Worm (Caenorhabditis elegans) whole organism, mixed stage, embryonic: Measurements from ENCODE around the gene F07B10.7.

Experiments
- M03D4.4 ChIP-seq: sonication (generic microtip); optimal IDR thresholded peaks from 2 replicates; lab custom pipeline; 2017; ENCODE audit warnings: mild to moderate bottlenecking, missing genetic modification characterization, missing compliant biosample characterization
- bed-3 ChIP-seq: fragments of 200-800 bp; sonication (Bioruptor generic); optimal IDR thresholded peaks from 3 replicates; lab custom pipeline; 2018; ENCODE audit warnings: mild to moderate bottlenecking, missing genetic modification characterization, moderate library complexity, missing compliant biosample characterization
- blmp-1 ChIP-seq: fragments of 150-350 bp; optimal IDR thresholded peaks from 2 replicates; lab custom pipeline; 2014; ENCODE audit warnings: missing biosample characterization, missing genetic modification characterization
- ceh-39 ChIP-seq: fragments of 150-350 bp; optimal IDR thresholded peaks from 2 replicates; lab custom pipeline; 2014; ENCODE audit warnings: missing biosample characterization, missing genetic modification characterization
- ceh-43 ChIP-seq: fragments of 200-800 bp; sonication (Bioruptor generic); optimal IDR thresholded peaks from 2 replicates; lab custom pipeline; 2018; ENCODE audit warnings: mild to moderate bottlenecking, missing genetic modification characterization, moderate library complexity, missing compliant biosample characterization
- ceh-83 ChIP-seq: fragments of 200-800 bp; sonication (Bioruptor generic); optimal IDR thresholded peaks from 2 replicates; lab custom pipeline; 2018; ENCODE audit warnings: mild to moderate bottlenecking, missing genetic modification characterization, missing compliant biosample characterization
- ces-1 ChIP-seq: fragments of 150-350 bp; optimal IDR thresholded peaks from 2 replicates; lab custom pipeline; 2014; ENCODE audit warnings: missing biosample characterization, missing genetic modification reagents, missing genetic modification characterization
- cnd-1 ChIP-seq: fragments of 200-800 bp; sonication (Bioruptor generic); optimal IDR thresholded peaks from 2 replicates; lab custom pipeline; 2018; ENCODE audit warnings: mild to moderate bottlenecking, missing genetic modification characterization, missing compliant biosample characterization
- drap-1 ChIP-seq: fragments of 200-800 bp; sonication (Bioruptor generic); optimal IDR thresholded peaks from 3 replicates; lab custom pipeline; 2018; ENCODE audit warnings: mild to moderate bottlenecking, missing genetic modification characterization, missing compliant biosample characterization
- elt-1 ChIP-seq: sonication (generic microtip); optimal IDR thresholded peaks from 2 replicates; lab custom pipeline; 2017; ENCODE audit warnings: missing genetic modification characterization, mild to moderate bottlenecking, missing compliant biosample characterization, antibody characterized with exemption, moderate library complexity, borderline replicate concordance; ENCODE audit not compliant: insufficient read depth
- elt-3 ChIP-seq: fragments of 150-350 bp; optimal IDR thresholded peaks from 2 replicates; lab custom pipeline; 2014; ENCODE audit warnings: missing biosample characterization, missing genetic modification characterization
- flh-1 ChIP-seq: fragments of 200-800 bp; sonication (Bioruptor generic); optimal IDR thresholded peaks from 2 replicates; lab custom pipeline; 2018; ENCODE audit warnings: mild to moderate bottlenecking, missing genetic modification characterization, moderate library complexity, missing compliant biosample characterization
- ham-2 ChIP-seq: fragments of 200-800 bp; sonication (Bioruptor generic); optimal IDR thresholded peaks from 2 replicates; lab custom pipeline; 2018; ENCODE audit warnings: mild to moderate bottlenecking, missing genetic modification characterization, missing compliant biosample characterization
- hlh-1 ChIP-seq: fragments of 150-350 bp; optimal IDR thresholded peaks from 2 replicates; lab custom pipeline; 2014; ENCODE audit warnings: missing biosample characterization, missing genetic modification reagents, missing genetic modification characterization
- lin-13 ChIP-seq: fragments of 150-350 bp; optimal IDR thresholded peaks from 2 replicates; lab custom pipeline; 2014; ENCODE audit warnings: missing biosample characterization, missing genetic modification characterization
- lin-32 ChIP-seq: fragments of 200-800 bp; sonication (Bioruptor generic); optimal IDR thresholded peaks from 2 replicates; lab custom pipeline; 2018; ENCODE audit warnings: mild to moderate bottlenecking, missing genetic modification characterization, missing compliant biosample characterization
- lsy-2 ChIP-seq: fragments of 150-350 bp; optimal IDR thresholded peaks from 2 replicates; lab custom pipeline; 2014; ENCODE audit warnings: missing biosample characterization, missing genetic modification characterization
- mab-5 ChIP-seq: fragments of 150-350 bp; optimal IDR thresholded peaks from 2 replicates; lab custom pipeline; 2014; ENCODE audit warnings: missing biosample characterization, missing genetic modification characterization
- mep-1 ChIP-seq: fragments of 150-350 bp; optimal IDR thresholded peaks from 2 replicates; lab custom pipeline; 2017; ENCODE audit warnings: missing biosample characterization, missing genetic modification reagents, missing genetic modification characterization, inconsistent platforms
- mls-2 ChIP-seq: sonication (generic microtip); optimal IDR thresholded peaks from 2 replicates; lab custom pipeline; 2016; ENCODE audit warnings: mild to moderate bottlenecking, missing genetic modification characterization, moderate library complexity, missing compliant biosample characterization
- nhr-12 ChIP-seq: fragments of 150-350 bp; optimal IDR thresholded peaks from 2 replicates; lab custom pipeline; 2014; ENCODE audit warnings: missing biosample characterization, missing genetic modification characterization
- nhr-2 ChIP-seq: fragments of 150-350 bp; optimal IDR thresholded peaks from 2 replicates; lab custom pipeline; 2014; ENCODE audit warnings: missing biosample characterization, missing genetic modification characterization
- nhr-237 ChIP-seq: fragments of 150-350 bp; optimal IDR thresholded peaks from 2 replicates; lab custom pipeline; 2014; ENCODE audit warnings: missing biosample characterization, missing genetic modification characterization
- nhr-28 ChIP-seq: fragments of 150-350 bp; optimal IDR thresholded peaks from 2 replicates; lab custom pipeline; 2014; ENCODE audit warnings: missing biosample characterization, missing genetic modification characterization
- nhr-76 ChIP-seq: sonication (generic microtip); optimal IDR thresholded peaks from 2 replicates; lab custom pipeline; 2017; ENCODE audit warnings: missing biosample characterization, missing genetic modification characterization
- pha-4 ChIP-seq: fragments of 150-350 bp; optimal IDR thresholded peaks from 2 replicates; lab custom pipeline; 2018; ENCODE audit warnings: missing biosample characterization, missing genetic modification reagents, missing genetic modification characterization
- sem-2 ChIP-seq: fragments of 200-800 bp; sonication (Bioruptor generic); optimal IDR thresholded peaks from 2 replicates; lab custom pipeline; 2018; ENCODE audit warnings: mild to moderate bottlenecking, missing genetic modification characterization, missing compliant biosample characterization
- snpc-4 ChIP-seq: fragments of 150-350 bp; optimal IDR thresholded peaks from 2 replicates; lab custom pipeline; 2014; ENCODE audit warnings: missing biosample characterization, missing genetic modification characterization
- sptf-1 ChIP-seq: sonication (generic microtip); optimal IDR thresholded peaks from 2 replicates; lab custom pipeline; 2017; ENCODE audit warnings: mild to moderate bottlenecking, missing genetic modification characterization, moderate library complexity, missing compliant biosample characterization
- tbx-8 ChIP-seq: fragments of 200-800 bp; sonication (Bioruptor generic); optimal IDR thresholded peaks from 2 replicates; lab custom pipeline; 2018; ENCODE audit warnings: mild to moderate bottlenecking, missing genetic modification characterization, moderate library complexity, missing compliant biosample characterization
- unc-120 ChIP-seq: sonication (generic microtip); optimal IDR thresholded peaks from 2 replicates; lab custom pipeline; 2017; ENCODE audit warnings: missing genetic modification characterization, missing compliant biosample characterization; ENCODE audit not compliant: poor library complexity, severe bottlenecking
- unc-39 ChIP-seq: fragments of 150-350 bp; optimal IDR thresholded peaks from 2 replicates; lab custom pipeline; 2014; ENCODE audit warnings: missing biosample characterization, missing genetic modification characterization
- unc-62 ChIP-seq: fragments of 150-350 bp; optimal IDR thresholded peaks from 2 replicates; lab custom pipeline; 2014; ENCODE audit warnings: missing biosample characterization, missing genetic modification reagents, missing genetic modification characterization
- zip-8 ChIP-seq: fragments of 150-350 bp; optimal IDR thresholded peaks from 2 replicates; lab custom pipeline; 2014; ENCODE audit warnings: missing biosample characterization, missing genetic modification characterization
- ztf-11 ChIP-seq: fragments of 150-350 bp; optimal IDR thresholded peaks from 2 replicates; lab custom pipeline; 2014; ENCODE audit warnings: missing biosample characterization, missing genetic modification characterization

Gene F07B10.7

ce11 chrV:11239187-11239725, 21.3 kb downstream of the F07B10.7 start, which contains the start of the genes dvc-1 and ima-1:
TSS of gene dvc-1 (minus strand) at chrV:11239331.
TSS of gene ima-1 (plus strand) at chrV:11239675.
- TF ChIP-seq ztf-11: peak; percentile 89
- peak; percentile 69 for TF ChIP-seq drap-1 (GFP tag; lab: Kevin White, UChicago)
- no peak for TF ChIP-seq lin-13 (tag; lab: Kevin White, UChicago)
- TF ChIP-seq sem-2 (GFP tag; lab: Kevin White, UChicago): peak; percentile 65
- no peak for TF ChIP-seq mab-5 (tag; lab: Kevin White, UChicago)
- no peak for TF ChIP-seq nhr-2 (tag; lab: Kevin White, UChicago)
- peak; percentile 48 for TF ChIP-seq hlh-1 (tag; lab: Kevin White, UChicago)
- no peak for TF ChIP-seq unc-62
- no peak for TF ChIP-seq tbx-8 (GFP tag; lab: Kevin White, UChicago)
- no peak for TF ChIP-seq pha-4 (tag; lab: Kevin White, UChicago)
- TF ChIP-seq elt-3 (tag; lab: Kevin White, UChicago): no peak
- TF ChIP-seq unc-120 (tag; lab: Kevin White, UChicago): peak; percentile 54
- TF ChIP-seq elt-1 (tag; lab: Kevin White, UChicago): peak; percentile 2
- TF ChIP-seq sptf-1 (tag; lab: Kevin White, UChicago): peak; percentile 89
- peak; percentile 78 for TF ChIP-seq M03D4.4 (tag; lab: Kevin White, UChicago)
- TF ChIP-seq zip-8 (tag; lab: Kevin White, UChicago): no peak
- peak; percentile 70 for TF ChIP-seq nhr-76
- peak; percentile 82 for TF ChIP-seq ceh-43 (GFP tag; lab: Kevin White, UChicago)
- peak; percentile 75 for TF ChIP-seq mep-1 (tag; lab: Kevin White, UChicago)
- peak; percentile 56 for TF ChIP-seq lsy-2 (tag; lab: Kevin White, UChicago)
- no peak for TF ChIP-seq lin-32
- TF ChIP-seq unc-39 (tag; lab: Kevin White, UChicago): no peak
- TF ChIP-seq flh-1: no peak
- TF ChIP-seq bed-3 (GFP tag; lab: Kevin White, UChicago): peak; percentile 44
- peak; percentile 61 for TF ChIP-seq nhr-237 (tag; lab: Kevin White, UChicago)
- peak; percentile 14 for TF ChIP-seq ham-2 (GFP tag; lab: Kevin White, UChicago)
- no peak for TF ChIP-seq ceh-39
- TF ChIP-seq nhr-28 (tag; lab: Kevin White, UChicago): peak; percentile 8
- TF ChIP-seq ces-1 (GFP tag; lab: Kevin White, UChicago): peak; percentile 36
- peak; percentile 64 for TF ChIP-seq blmp-1 (tag; lab: Kevin White, UChicago)
- TF ChIP-seq snpc-4 (tag; lab: Kevin White, UChicago): no peak
- peak; percentile 56 for TF ChIP-seq nhr-12 (tag; lab: Kevin White, UChicago)
- peak; percentile 87 for TF ChIP-seq mls-2
- TF ChIP-seq ceh-83: peak; percentile 59
- TF ChIP-seq cnd-1 (tag; lab: Kevin White, UChicago): peak; percentile 76

- TF ChIP-seq sptf-1 (tag; lab: Kevin White, UChicago) (no peak), hlh-1 (tag; lab: Kevin White, UChicago) (no peak), drap-1 (GFP tag; lab: Kevin White, UChicago) (no peak), tbx-8 (GFP tag; lab: Kevin White, UChicago) (no peak)
- TF ChIP-seq, all 35 proteins: peak for 0
Observed at ce11 chrV:11235876-11236275, 24.6 kb downstream of the F07B10.7 start.

ce11 chrV:11234350-11234749, 26.2 kb downstream of the F07B10.7 start, which contains the start of gene T19B10.5:
TSS of gene T19B10.5 (plus strand) at chrV:11234650.
- no peak for TF ChIP-seq hlh-1 (tag; lab: Kevin White, UChicago)
- no peak for TF ChIP-seq sptf-1 (tag; lab: Kevin White, UChicago)

ce11 chrV:11231177-11231576, 29.3 kb downstream of the F07B10.7 start:
- no peak for TF ChIP-seq elt-1 (tag; lab: Kevin White, UChicago)
- TF ChIP-seq mls-2: no peak
- TF ChIP-seq M03D4.4 (tag; lab: Kevin White, UChicago): no peak
- no peak for TF ChIP-seq mep-1 (tag; lab: Kevin White, UChicago)
- TF ChIP-seq sem-2 (GFP tag; lab: Kevin White, UChicago): no peak
- TF ChIP-seq ceh-43 (GFP tag; lab: Kevin White, UChicago): no peak
- TF ChIP-seq ceh-83: no peak
- TF ChIP-seq nhr-237 (tag; lab: Kevin White, UChicago): no peak
- no peak for TF ChIP-seq unc-62
- no peak for TF ChIP-seq snpc-4 (tag; lab: Kevin White, UChicago)
- no peak for TF ChIP-seq lsy-2 (tag; lab: Kevin White, UChicago)
- TF ChIP-seq, all 35 proteins: peak for 0
